Fruit fly (Drosophila melanogaster) whole organism, embryonic: Measurements from ENCODE around the gene CG11898.

ENCODE experiments used
- Ada2b ChIP-seq: fragments of 200-800 bp; sonication (Bioruptor generic); IDR thresholded peaks from 2 replicates; pipeline ENCODE4 v1.3.6; 2022; ENCODE audit warnings: missing biosample characterization, missing genetic modification characterization
- Asciz ChIP-seq: fragments of 200-800 bp; sonication (Bioruptor generic); optimal IDR thresholded peaks from 2 replicates; lab custom pipeline; 2017; ENCODE audit warnings: missing biosample characterization, mild to moderate bottlenecking, missing genetic modification characterization, missing genetic modification reagents
- Blimp-1 ChIP-seq: fragments of 200-800 bp; sonication (Bioruptor generic); optimal IDR thresholded peaks from 3 replicates; lab custom pipeline; 2018; ENCODE audit warnings: missing biosample characterization, missing genetic modification characterization, mild to moderate bottlenecking, moderate library complexity, missing genetic modification reagents
- C15 ChIP-seq: fragments of 200-800 bp; sonication (Bioruptor generic); IDR thresholded peaks from 3 replicates; pipeline ENCODE4 v1.3.6; 2022; ENCODE audit warnings: missing biosample characterization, missing genetic modification characterization
- CG10274 ChIP-seq: fragments of 200-800 bp; sonication (Bioruptor generic); optimal IDR thresholded peaks from 3 replicates; lab custom pipeline; 2017; ENCODE audit warnings: missing biosample characterization, mild to moderate bottlenecking, missing genetic modification characterization
- CG10959 ChIP-seq: fragments of 200-800 bp; sonication (Bioruptor generic); IDR thresholded peaks from 2 replicates; pipeline ENCODE4 v1.3.6; 2022; ENCODE audit warnings: missing biosample characterization, missing genetic modification characterization
- CG11695 ChIP-seq: fragments of 200-800 bp; sonication (Bioruptor generic); IDR thresholded peaks from 3 replicates; pipeline ENCODE4 v1.3.6; 2022; ENCODE audit warnings: missing biosample characterization, missing genetic modification characterization
- CG14014 ChIP-seq: fragments of 200-800 bp; sonication (Bioruptor generic); IDR thresholded peaks from 2 replicates; pipeline ENCODE4 v1.3.6; 2022; ENCODE audit warnings: missing biosample characterization, missing genetic modification characterization
- CG14860 ChIP-seq: fragments of 200-800 bp; sonication (Bioruptor generic); IDR thresholded peaks from 3 replicates; pipeline ENCODE4 v1.3.6; 2022; ENCODE audit warnings: missing biosample characterization, missing genetic modification characterization; ENCODE audit not compliant: partially characterized antibody
- CG1603 ChIP-seq: fragments of 200-800 bp; sonication (Bioruptor generic); optimal IDR thresholded peaks from 2 replicates; lab custom pipeline; 2019; ENCODE audit warnings: missing biosample characterization, mild to moderate bottlenecking, missing genetic modification characterization, moderate library complexity
- CG16813 ChIP-seq: fragments of 200-800 bp; sonication (Bioruptor generic); IDR thresholded peaks from 3 replicates; pipeline ENCODE4 v1.3.6; 2022; ENCODE audit warnings: missing biosample characterization, missing genetic modification characterization; ENCODE audit not compliant: partially characterized antibody
- CG17829 ChIP-seq: fragments of 200-800 bp; optimal IDR thresholded peaks from 2 replicates; lab custom pipeline; 2019; ENCODE audit warnings: missing biosample characterization, mild to moderate bottlenecking, missing genetic modification characterization, moderate library complexity
- CG32772 ChIP-seq: fragments of 200-800 bp; sonication (Bioruptor generic); IDR thresholded peaks from 2 replicates; pipeline ENCODE4 v1.3.6; 2022; ENCODE audit warnings: missing biosample characterization, missing genetic modification characterization
- CG3407 ChIP-seq: fragments of 200-800 bp; sonication (Bioruptor generic); optimal IDR thresholded peaks from 2 replicates; lab custom pipeline; 2018; ENCODE audit warnings: missing biosample characterization, mild to moderate bottlenecking, missing genetic modification characterization
- CG34422 ChIP-seq: fragments of 200-800 bp; sonication (Bioruptor generic); IDR thresholded peaks from 3 replicates; pipeline ENCODE4 v1.3.6; 2022; ENCODE audit warnings: missing biosample characterization, missing genetic modification characterization
- CG3838 ChIP-seq: fragments of 200-800 bp; sonication (Bioruptor generic); optimal IDR thresholded peaks from 3 replicates; lab custom pipeline; 2016; ENCODE audit warnings: missing biosample characterization, missing genetic modification characterization
- CG4328 ChIP-seq: fragments of 200-800 bp; sonication (Bioruptor generic); optimal IDR thresholded peaks from 3 replicates; lab custom pipeline; 2017; ENCODE audit warnings: missing biosample characterization, missing genetic modification reagents, missing genetic modification characterization
- CG4854 ChIP-seq: fragments of 200-800 bp; sonication (Bioruptor generic); optimal IDR thresholded peaks from 2 replicates; lab custom pipeline; 2016; ENCODE audit warnings: missing biosample characterization, missing genetic modification characterization, inconsistent platforms
- CG5245 ChIP-seq: fragments of 200-800 bp; sonication (Bioruptor generic); optimal IDR thresholded peaks from 3 replicates; lab custom pipeline; 2016; ENCODE audit warnings: missing biosample characterization, missing genetic modification characterization
- CG6765 ChIP-seq: fragments of 200-800 bp; sonication (Bioruptor generic); optimal IDR thresholded peaks from 3 replicates; lab custom pipeline; 2017; ENCODE audit warnings: missing biosample characterization, mild to moderate bottlenecking, missing genetic modification characterization
- CG7786 ChIP-seq: fragments of 200-800 bp; sonication (Bioruptor generic); optimal IDR thresholded peaks from 2 replicates; lab custom pipeline; 2016; ENCODE audit warnings: missing biosample characterization, missing genetic modification characterization
- CG8089 ChIP-seq: fragments of 200-800 bp; sonication (Bioruptor generic); optimal IDR thresholded peaks from 3 replicates; lab custom pipeline; 2016; ENCODE audit warnings: missing biosample characterization, missing genetic modification characterization
- CG9727 ChIP-seq: fragments of 200-800 bp; sonication (Bioruptor generic); optimal IDR thresholded peaks from 3 replicates; lab custom pipeline; 2017; ENCODE audit warnings: missing biosample characterization, mild to moderate bottlenecking, missing genetic modification characterization
- CG9932 ChIP-seq: fragments of 200-800 bp; sonication (Bioruptor generic); IDR thresholded peaks from 2 replicates; pipeline ENCODE4 v1.3.6; 2022; ENCODE audit warnings: missing biosample characterization, missing genetic modification characterization
- Dek ChIP-seq: fragments of 200-800 bp; sonication (Bioruptor generic); optimal IDR thresholded peaks from 3 replicates; lab custom pipeline; 2019; ENCODE audit warnings: missing biosample characterization, mild to moderate bottlenecking, missing genetic modification characterization, moderate library complexity
- Dp ChIP-seq: fragments of 200-800 bp; sonication (Bioruptor generic); optimal IDR thresholded peaks from 2 replicates; lab custom pipeline; 2018; ENCODE audit warnings: missing biosample characterization, mild to moderate bottlenecking, missing genetic modification characterization, moderate library complexity
- Lpt ChIP-seq: fragments of >200 bp; optimal IDR thresholded peaks from 2 replicates; lab custom pipeline; 2018; ENCODE audit warnings: missing biosample characterization, missing genetic modification characterization
- Opbp ChIP-seq: fragments of 200-800 bp; sonication (Bioruptor generic); IDR thresholded peaks from 3 replicates; pipeline ENCODE4 v1.3.6; 2022; ENCODE audit warnings: missing biosample characterization, missing genetic modification characterization; ENCODE audit not compliant: partially characterized antibody
- Poxn ChIP-seq: fragments of 200-800 bp; sonication (Bioruptor generic); IDR thresholded peaks from 2 replicates; pipeline ENCODE4 v1.3.6; 2022; ENCODE audit warnings: missing biosample characterization, missing genetic modification characterization
- TFAM ChIP-seq: fragments of 200-800 bp; sonication (Bioruptor generic); optimal IDR thresholded peaks from 2 replicates; lab custom pipeline; 2017; ENCODE audit warnings: missing biosample characterization, missing genetic modification characterization, inconsistent platforms
- Taf1 ChIP-seq: fragments of 200-800 bp; sonication (Bioruptor generic); IDR thresholded peaks from 2 replicates; pipeline ENCODE4 v1.3.6; 2022; ENCODE audit warnings: missing biosample characterization, missing genetic modification characterization
- Usf ChIP-seq: fragments of 200-800 bp; sonication (Bioruptor generic); optimal IDR thresholded peaks from 2 replicates; lab custom pipeline; 2017; ENCODE audit warnings: missing genotype, missing biosample characterization, missing genetic modification characterization
- Xrp1 ChIP-seq: fragments of 200-800 bp; sonication (Bioruptor generic); IDR thresholded peaks from 2 replicates; pipeline ENCODE4 v1.3.6; 2022; ENCODE audit warnings: missing biosample characterization, missing genetic modification characterization
- YL-1 ChIP-seq: fragments of 200-800 bp; sonication (Bioruptor generic); optimal IDR thresholded peaks from 3 replicates; lab custom pipeline; 2017; ENCODE audit warnings: missing biosample characterization, mild to moderate bottlenecking, missing genetic modification characterization
- cad ChIP-seq: fragments of >200 bp; optimal IDR thresholded peaks from 2 replicates; lab custom pipeline; 2017; ENCODE audit warnings: missing biosample characterization, missing genetic modification characterization
- chn ChIP-seq: fragments of 200-800 bp; sonication (Bioruptor generic); optimal IDR thresholded peaks from 2 replicates; lab custom pipeline; 2016; ENCODE audit warnings: missing biosample characterization, missing genetic modification characterization
- corto ChIP-seq: fragments of 200-800 bp; sonication (Bioruptor generic); optimal IDR thresholded peaks from 2 replicates; lab custom pipeline; 2016; ENCODE audit warnings: missing biosample characterization, mild to moderate bottlenecking, missing genetic modification characterization, moderate library complexity
- dan ChIP-seq: fragments of 200-800 bp; sonication (Bioruptor generic); IDR thresholded peaks from 2 replicates; pipeline ENCODE4 v1.3.6; 2022; ENCODE audit warnings: missing biosample characterization, missing genetic modification characterization
- dati ChIP-seq: fragments of 200-800 bp; sonication (Bioruptor generic); IDR thresholded peaks from 2 replicates; pipeline ENCODE4 v1.3.6; 2022; ENCODE audit warnings: missing biosample characterization, missing genetic modification characterization
- dm ChIP-seq: fragments of 200-800 bp; sonication (Bioruptor generic); optimal IDR thresholded peaks from 3 replicates; lab custom pipeline; 2016; ENCODE audit warnings: missing biosample characterization, missing genetic modification characterization
- kni ChIP-seq: fragments of 200-800 bp; sonication (Bioruptor generic); optimal IDR thresholded peaks from 3 replicates; lab custom pipeline; 2017; ENCODE audit warnings: mild to moderate bottlenecking, missing biosample characterization, missing genetic modification reagents, missing genetic modification characterization
- lab ChIP-seq: fragments of 200-800 bp; sonication (Bioruptor generic); optimal IDR thresholded peaks from 3 replicates; lab custom pipeline; 2017; ENCODE audit warnings: missing biosample characterization, missing genetic modification characterization, mild to moderate bottlenecking, moderate library complexity, missing genetic modification reagents
- nerfin-1 ChIP-seq: fragments of 200-800 bp; sonication (Bioruptor generic); optimal IDR thresholded peaks from 3 replicates; lab custom pipeline; 2019; ENCODE audit warnings: missing biosample characterization, mild to moderate bottlenecking, missing genetic modification characterization, moderate library complexity
- pum ChIP-seq: fragments of 200-800 bp; sonication (Bioruptor generic); optimal IDR thresholded peaks from 2 replicates; lab custom pipeline; 2016; ENCODE audit warnings: missing biosample characterization, missing genetic modification characterization
- sim ChIP-seq: fragments of 200-800 bp; sonication (Bioruptor generic); IDR thresholded peaks from 2 replicates; pipeline ENCODE4 v1.3.6; 2022; ENCODE audit warnings: missing biosample characterization, missing genetic modification characterization
- slbo ChIP-seq: fragments of 200-800 bp; sonication (Bioruptor generic); IDR thresholded peaks from 2 replicates; pipeline ENCODE4 v1.3.6; 2022; ENCODE audit warnings: missing biosample characterization, missing genetic modification characterization
- sqz ChIP-seq: fragments of 200-800 bp; sonication (Bioruptor generic); optimal IDR thresholded peaks from 3 replicates; lab custom pipeline; 2018; ENCODE audit warnings: missing biosample characterization, mild to moderate bottlenecking, missing genetic modification characterization
- tin ChIP-seq: fragments of 200-800 bp; sonication (Bioruptor generic); optimal IDR thresholded peaks from 3 replicates; lab custom pipeline; 2016; ENCODE audit warnings: missing biosample characterization, missing genetic modification characterization
- tio ChIP-seq: fragments of 200-800 bp; sonication (Bioruptor generic); optimal IDR thresholded peaks from 2 replicates; lab custom pipeline; 2017; ENCODE audit warnings: missing biosample characterization, missing genetic modification characterization, inconsistent platforms
- trem ChIP-seq: fragments of 200-800 bp; optimal IDR thresholded peaks from 3 replicates; lab custom pipeline; 2019; ENCODE audit warnings: missing biosample characterization, mild to moderate bottlenecking, missing genetic modification characterization, moderate library complexity
- wdn ChIP-seq: fragments of 200-800 bp; sonication (Bioruptor generic); IDR thresholded peaks from 2 replicates; pipeline ENCODE4 v1.3.6; 2022; ENCODE audit warnings: missing biosample characterization, missing genetic modification characterization

The CG11898 gene

dm6 chr3R:29138961-29139527, 26.4 kb upstream of the CG11898 start (continued):
- TF ChIP-seq CG17829 (peak; percentile 8), sim (GFP tag; lab: Robert Waterston, UW) (no peak), Usf (no peak), dan (no peak), nerfin-1 (tag; lab: Kevin White, UChicago) (no peak), Taf1 (peak; percentile 38; the same call in 1 of the 2 replicates), CG10959 (no peak), CG3407 (no peak), YL-1 (no peak), Dp (GFP tag; lab: Kevin White, UChicago) (no peak), CG32772 (GFP tag; lab: Robert Waterston, UW) (0 out of 2 replicates have a peak, but pooled peaks have one; percentile 23), CG6765 (GFP tag; lab: Kevin White, UChicago) (no peak), Poxn (no peak), CG10274 (GFP tag; lab: Kevin White, UChicago) (no peak), trem (tag; lab: Kevin White, UChicago) (no peak), TFAM (GFP tag; lab: Kevin White, UChicago) (no peak), CG4854 (GFP tag; lab: Kevin White, UChicago) (no peak), cad (GFP tag; lab: Kevin White, UChicago) (no peak), CG9932 (GFP tag; lab: Robert Waterston, UW) (peak; percentile 49), chn (GFP tag; lab: Kevin White, UChicago) (no peak), pum (GFP tag; lab: Kevin White, UChicago) (no peak), CG14014 (peak; percentile 45; the same call in 1 of the 2 replicates), Blimp-1 (no peak), CG16813 (0 out of 3 replicates have a peak, but pooled peaks have one; percentile 5), Xrp1 (GFP tag; lab: Robert Waterston, UW) (peak; percentile 19; the same call in 1 of the 2 replicates), sqz (GFP tag; lab: Kevin White, UChicago) (no peak), CG1603 (tag; lab: Kevin White, UChicago) (peak; percentile 41), CG5245 (no peak), Dek (tag; lab: Kevin White, UChicago) (no peak), CG11695 (GFP tag; lab: Robert Waterston, UW) (0 out of 3 replicates have a peak, but pooled peaks have one; percentile 19), slbo (GFP tag; lab: Robert Waterston, UW) (peak; percentile 61; the same call in 1 of the 2 replicates), tin (GFP tag; lab: Kevin White, UChicago) (no peak), CG7786 (GFP tag; lab: Kevin White, UChicago) (no peak), corto (GFP tag; lab: Kevin White, UChicago) (no peak), dm (GFP tag; lab: Kevin White, UChicago) (no peak), CG9727 (GFP tag; lab: Kevin White, UChicago) (peak; percentile 28), tio (GFP tag; lab: Kevin White, UChicago) (no peak), CG14860 (GFP tag; lab: Robert Waterston, UW) (no peak), CG4328 (GFP tag; lab: Kevin White, UChicago) (no peak), lab (peak; percentile 4), Ada2b (GFP tag; lab: Robert Waterston, UW) (no peak; the same call in 1 of the 2 replicates), C15 (GFP tag; lab: Robert Waterston, UW) (no peak), dati (no peak), CG34422 (no peak), Asciz (GFP tag; lab: Kevin White, UChicago) (no peak), wdn (GFP tag; lab: Robert Waterston, UW) (0 out of 2 replicates have a peak, but pooled peaks have one; percentile 33), CG3838 (GFP tag; lab: Kevin White, UChicago) (no peak), Lpt (GFP tag; lab: Kevin White, UChicago) (no peak), CG8089 (GFP tag; lab: Kevin White, UChicago) (no peak), kni (GFP tag; lab: Kevin White, UChicago) (no peak), Opbp (no peak)
